Fruit fly (Drosophila melanogaster) whole organism, embryonic: ENCODE results near the gene Gyc89Da.

Experiments used
- Atf-2 ChIP-seq: fragments of 200-800 bp; sonication (Bioruptor generic); optimal IDR thresholded peaks from 2 replicates; lab custom pipeline; 2016; ENCODE audit warnings: missing biosample characterization, missing genetic modification characterization
- Bdp1 ChIP-seq: fragments of 200-800 bp; sonication (Bioruptor generic); optimal IDR thresholded peaks from 3 replicates; lab custom pipeline; 2016; ENCODE audit warnings: missing biosample characterization, missing genetic modification characterization
- CG10209 ChIP-seq: fragments of 200-800 bp; sonication (Bioruptor generic); optimal IDR thresholded peaks from 3 replicates; lab custom pipeline; 2017; ENCODE audit warnings: missing biosample characterization, mild to moderate bottlenecking, missing genetic modification characterization, missing genetic modification reagents
- CG10274 ChIP-seq: fragments of 200-800 bp; sonication (Bioruptor generic); optimal IDR thresholded peaks from 3 replicates; lab custom pipeline; 2017; ENCODE audit warnings: missing biosample characterization, mild to moderate bottlenecking, missing genetic modification characterization
- CG12391 ChIP-seq: fragments of 200-800 bp; sonication (Bioruptor generic); optimal IDR thresholded peaks from 3 replicates; lab custom pipeline; 2018; ENCODE audit warnings: missing biosample characterization, mild to moderate bottlenecking, missing genetic modification characterization, moderate library complexity
- CG13123 ChIP-seq: fragments of 200-800 bp; sonication (Bioruptor generic); optimal IDR thresholded peaks from 2 replicates; lab custom pipeline; 2016; ENCODE audit warnings: missing biosample characterization, missing genetic modification characterization
- CG14667 ChIP-seq: fragments of 200-800 bp; sonication (Bioruptor generic); IDR thresholded peaks from 2 replicates; pipeline ENCODE4 v1.3.6; 2022; ENCODE audit warnings: missing biosample characterization, missing genetic modification characterization
- CG15269 ChIP-seq: fragments of 200-800 bp; sonication (Bioruptor generic); optimal IDR thresholded peaks from 2 replicates; lab custom pipeline; 2018; ENCODE audit warnings: missing biosample characterization, mild to moderate bottlenecking, missing genetic modification characterization, moderate library complexity
- CG1603 ChIP-seq: fragments of 200-800 bp; sonication (Bioruptor generic); optimal IDR thresholded peaks from 2 replicates; lab custom pipeline; 2019; ENCODE audit warnings: missing biosample characterization, mild to moderate bottlenecking, missing genetic modification characterization, moderate library complexity
- CG16863 ChIP-seq: fragments of 200-800 bp; sonication (Bioruptor generic); optimal IDR thresholded peaks from 3 replicates; lab custom pipeline; 2016; ENCODE audit warnings: missing biosample characterization, missing genetic modification characterization
- CG17829 ChIP-seq: fragments of 200-800 bp; optimal IDR thresholded peaks from 2 replicates; lab custom pipeline; 2019; ENCODE audit warnings: missing biosample characterization, mild to moderate bottlenecking, missing genetic modification characterization, moderate library complexity
- CG31224 ChIP-seq: fragments of 200-800 bp; sonication (Bioruptor generic); IDR thresholded peaks from 2 replicates; pipeline ENCODE4 v1.3.6; 2022; ENCODE audit warnings: missing biosample characterization, missing genetic modification characterization
- CG32772 ChIP-seq: fragments of 200-800 bp; sonication (Bioruptor generic); IDR thresholded peaks from 2 replicates; pipeline ENCODE4 v1.3.6; 2022; ENCODE audit warnings: missing biosample characterization, missing genetic modification characterization
- CG5180 ChIP-seq: fragments of 200-800 bp; sonication (Bioruptor generic); optimal IDR thresholded peaks from 3 replicates; lab custom pipeline; 2017; ENCODE audit warnings: missing biosample characterization, missing genetic modification characterization, mild to moderate bottlenecking, moderate library complexity, missing genetic modification reagents
- CG7357 ChIP-seq: fragments of 200-800 bp; sonication (Bioruptor generic); IDR thresholded peaks from 3 replicates; pipeline ENCODE4 v1.3.6; 2022; ENCODE audit warnings: missing biosample characterization, missing genetic modification characterization
- CG7987 ChIP-seq: fragments of 200-800 bp; sonication (Bioruptor generic); optimal IDR thresholded peaks from 2 replicates; lab custom pipeline; 2018; ENCODE audit warnings: missing biosample characterization, mild to moderate bottlenecking, missing genetic modification characterization, moderate library complexity
- CG9932 ChIP-seq: fragments of 200-800 bp; sonication (Bioruptor generic); IDR thresholded peaks from 2 replicates; pipeline ENCODE4 v1.3.6; 2022; ENCODE audit warnings: missing biosample characterization, missing genetic modification characterization
- CoRest ChIP-seq: fragments of 200-800 bp; sonication (Bioruptor generic); optimal IDR thresholded peaks from 3 replicates; lab custom pipeline; 2018; ENCODE audit warnings: missing biosample characterization, mild to moderate bottlenecking, missing genetic modification characterization, moderate library complexity
- D19A ChIP-seq: fragments of 200-800 bp; optimal IDR thresholded peaks from 3 replicates; lab custom pipeline; 2019; ENCODE audit warnings: missing biosample characterization, mild to moderate bottlenecking, missing genetic modification characterization, moderate library complexity
- Eip74EF ChIP-seq, 2 experiments: fragments of 200-800 bp in 1 of 2; fragments of >200 bp in 1 of 2; sonication (Bioruptor generic) in 1 of 2; optimal IDR thresholded peaks; 2 replicates each; lab custom pipeline; 2017 to 2019; ENCODE audit warnings: missing biosample characterization in 2 of 2, missing genetic modification characterization in 2 of 2, mild to moderate bottlenecking in 1 of 2, moderate library complexity in 1 of 2
- HHEX ChIP-seq: fragments of 200-800 bp; sonication (Bioruptor generic); optimal IDR thresholded peaks from 3 replicates; lab custom pipeline; 2017; ENCODE audit warnings: missing biosample characterization, mild to moderate bottlenecking, missing genetic modification characterization, missing genetic modification reagents
- Hand ChIP-seq: fragments of 200-800 bp; sonication (Bioruptor generic); optimal IDR thresholded peaks from 2 replicates; lab custom pipeline; 2017; ENCODE audit warnings: mild to moderate bottlenecking, missing biosample characterization, missing genetic modification reagents, missing genetic modification characterization
- Hmx ChIP-seq: fragments of 200-800 bp; sonication (Bioruptor generic); optimal IDR thresholded peaks from 2 replicates; lab custom pipeline; 2016; ENCODE audit warnings: missing biosample characterization, missing genetic modification characterization
- Hr39 ChIP-seq: fragments of >200 bp; optimal IDR thresholded peaks from 2 replicates; lab custom pipeline; 2017
- Hr51 ChIP-seq, 2 experiments: fragments of 200-800 bp; sonication (Bioruptor generic); optimal IDR thresholded peaks; 2 replicates in 1 of 2; 3 replicates in 1 of 2; lab custom pipeline; 2016 to 2018; ENCODE audit warnings: missing biosample characterization in 2 of 2, missing genetic modification characterization in 2 of 2, mild to moderate bottlenecking in 1 of 2, moderate library complexity in 1 of 2
- Lim3 ChIP-seq: fragments of 200-800 bp; sonication (Bioruptor generic); IDR thresholded peaks from 2 replicates; pipeline ENCODE4 v1.3.6; 2022; ENCODE audit warnings: missing biosample characterization, missing genetic modification characterization
- NC2β ChIP-seq: fragments of 200-800 bp; sonication (Bioruptor generic); optimal IDR thresholded peaks from 2 replicates; lab custom pipeline; 2016; ENCODE audit warnings: missing biosample characterization, missing genetic modification characterization
- Nf-YA ChIP-seq: fragments of 200-800 bp; sonication (Bioruptor generic); IDR thresholded peaks from 2 replicates; pipeline ENCODE4 v1.3.6; 2022; ENCODE audit warnings: missing biosample characterization, missing genetic modification characterization
- Opbp ChIP-seq: fragments of 200-800 bp; sonication (Bioruptor generic); IDR thresholded peaks from 3 replicates; pipeline ENCODE4 v1.3.6; 2022; ENCODE audit warnings: missing biosample characterization, missing genetic modification characterization; ENCODE audit not compliant: partially characterized antibody
- Poxn ChIP-seq: fragments of 200-800 bp; sonication (Bioruptor generic); IDR thresholded peaks from 2 replicates; pipeline ENCODE4 v1.3.6; 2022; ENCODE audit warnings: missing biosample characterization, missing genetic modification characterization
- Six4 ChIP-seq: fragments of 200-800 bp; sonication (Bioruptor generic); optimal IDR thresholded peaks from 2 replicates; lab custom pipeline; 2016; ENCODE audit warnings: missing biosample characterization, missing genetic modification characterization
- Taf1 ChIP-seq: fragments of 200-800 bp; sonication (Bioruptor generic); IDR thresholded peaks from 2 replicates; pipeline ENCODE4 v1.3.6; 2022; ENCODE audit warnings: missing biosample characterization, missing genetic modification characterization
- Xbp1 ChIP-seq: fragments of 200-800 bp; sonication (Bioruptor generic); optimal IDR thresholded peaks from 3 replicates; lab custom pipeline; 2016; ENCODE audit warnings: missing biosample characterization, mild to moderate bottlenecking, missing genetic modification characterization
- chn ChIP-seq: fragments of 200-800 bp; sonication (Bioruptor generic); optimal IDR thresholded peaks from 2 replicates; lab custom pipeline; 2016; ENCODE audit warnings: missing biosample characterization, missing genetic modification characterization
- dysf ChIP-seq: fragments of 200-800 bp; sonication (Bioruptor generic); IDR thresholded peaks from 3 replicates; pipeline ENCODE4 v1.3.6; 2022; ENCODE audit warnings: missing biosample characterization, missing genetic modification characterization
- en ChIP-seq: fragments of 200-800 bp; sonication (Bioruptor generic); optimal IDR thresholded peaks from 2 replicates; lab custom pipeline; 2016; ENCODE audit warnings: missing biosample characterization, missing genetic modification characterization
- fd64A ChIP-seq: fragments of 200-800 bp; sonication (Bioruptor generic); optimal IDR thresholded peaks from 3 replicates; lab custom pipeline; 2018; ENCODE audit warnings: missing biosample characterization, mild to moderate bottlenecking, missing genetic modification characterization
- gro ChIP-seq: fragments of 200-800 bp; sonication (Bioruptor generic); optimal IDR thresholded peaks from 2 replicates; lab custom pipeline; 2016; ENCODE audit warnings: missing biosample characterization, missing genetic modification characterization
- hkb ChIP-seq, 2 experiments: fragments of 200-800 bp in 1 of 2; fragments of >200 bp in 1 of 2; sonication (Bioruptor generic) in 1 of 2; IDR thresholded peaks in 1 of 2; optimal IDR thresholded peaks in 1 of 2; 2 replicates each; pipeline versions ENCODE4 v1.3.6 to Lab custom; 2017 to 2022; ENCODE audit warnings: missing biosample characterization in 1 of 2, missing genetic modification characterization in 1 of 2
- insv ChIP-seq, 2 experiments: fragments of 200-800 bp; sonication (Bioruptor generic); optimal IDR thresholded peaks; 3 replicates each; lab custom pipeline; 2016 to 2018; ENCODE audit warnings: missing biosample characterization in 2 of 2, missing genetic modification characterization in 2 of 2
- ken ChIP-seq: fragments of 200-800 bp; sonication (Bioruptor generic); IDR thresholded peaks from 3 replicates; pipeline ENCODE4 v1.3.6; 2022; ENCODE audit warnings: missing biosample characterization, missing genetic modification characterization
- mam ChIP-seq: fragments of 200-800 bp; sonication (Bioruptor generic); optimal IDR thresholded peaks from 3 replicates; lab custom pipeline; 2016; ENCODE audit warnings: missing biosample characterization, missing genetic modification characterization
- phol ChIP-seq: fragments of 200-800 bp; sonication (Bioruptor generic); optimal IDR thresholded peaks from 3 replicates; lab custom pipeline; 2018; ENCODE audit warnings: missing biosample characterization, mild to moderate bottlenecking, missing genetic modification characterization, moderate library complexity
- pnt ChIP-seq: fragments of 200-800 bp; sonication (Bioruptor generic); optimal IDR thresholded peaks from 3 replicates; lab custom pipeline; 2016; ENCODE audit warnings: missing biosample characterization, missing genetic modification characterization
- repo ChIP-seq: fragments of 200-800 bp; sonication (Bioruptor generic); optimal IDR thresholded peaks from 2 replicates; lab custom pipeline; 2016; ENCODE audit warnings: missing biosample characterization, missing genetic modification characterization
- sima ChIP-seq: fragments of 200-800 bp; sonication (Bioruptor generic); optimal IDR thresholded peaks from 2 replicates; lab custom pipeline; 2016; ENCODE audit warnings: missing biosample characterization, missing genetic modification characterization
- slou ChIP-seq: fragments of 200-800 bp; sonication (Bioruptor generic); optimal IDR thresholded peaks from 3 replicates; lab custom pipeline; 2016; ENCODE audit warnings: missing biosample characterization, missing genetic modification characterization
- sna ChIP-seq: fragments of 200-800 bp; sonication (Bioruptor generic); IDR thresholded peaks from 2 replicates; pipeline ENCODE4 v1.3.6; 2022; ENCODE audit warnings: missing biosample characterization, missing genetic modification characterization; ENCODE audit not compliant: partially characterized antibody
- sob ChIP-seq: fragments of 200-800 bp; sonication (Bioruptor generic); IDR thresholded peaks from 2 replicates; pipeline ENCODE4 v1.3.6; 2022; ENCODE audit warnings: missing biosample characterization, missing genetic modification characterization
- tgo ChIP-seq: fragments of 200-800 bp; sonication (Bioruptor generic); IDR thresholded peaks from 3 replicates; pipeline ENCODE4 v1.3.6; 2022; ENCODE audit warnings: missing biosample characterization, missing genetic modification characterization
- tup ChIP-seq: fragments of 200-800 bp; sonication (Bioruptor generic); optimal IDR thresholded peaks from 2 replicates; lab custom pipeline; 2016; ENCODE audit warnings: missing biosample characterization, mild to moderate bottlenecking, missing genetic modification characterization, moderate library complexity

Gyc89Da gene

dm6 chr3R:16510128-16510527 is 37.7 kb downstream of the Gyc89Da start (continued):
- TF ChIP-seq dysf (GFP tag; lab: Robert Waterston, UW): no peak
- TF ChIP-seq CG7987 (GFP tag; lab: Kevin White, UChicago): no peak
- peak in 1 of 2 experiments; percentile 13 for TF ChIP-seq Eip74EF (GFP tag; optimal IDR thresholded peaks at IDR 0.05; lab: Kevin White, UChicago)
- 0 out of 3 replicates have a peak, but pooled peaks have one; percentile 19 for TF ChIP-seq tgo (GFP tag; lab: Robert Waterston, UW)
- peak; percentile 1 for TF ChIP-seq Hand (GFP tag; lab: Kevin White, UChicago)
- TF ChIP-seq Nf-YA: no peak
- no peak for TF ChIP-seq sob (GFP tag; lab: Robert Waterston, UW)
- peak; percentile 28; the same call in 1 of the 2 replicates for TF ChIP-seq CG9932 (GFP tag; lab: Robert Waterston, UW)
- TF ChIP-seq phol (tag; lab: Kevin White, UChicago): peak; percentile 59
- no peak for TF ChIP-seq hkb (optimal IDR thresholded peaks at IDR 0.05; lab: Kevin White, UChicago)
- no peak for TF ChIP-seq hkb (GFP tag; IDR thresholded peaks at IDR 0.05; lab: Robert Waterston, UW)
- TF ChIP-seq CG31224: no peak
- no peak for TF ChIP-seq CG5180 (GFP tag; lab: Kevin White, UChicago)
- TF ChIP-seq pnt (GFP tag; lab: Kevin White, UChicago): no peak
- TF ChIP-seq CoRest (tag; lab: Kevin White, UChicago): peak; percentile 35
- TF ChIP-seq CG17829 (tag; lab: Kevin White, UChicago): peak; percentile 44
- no peak for TF ChIP-seq CG1603 (tag; lab: Kevin White, UChicago)
- TF ChIP-seq Opbp (GFP tag; lab: Robert Waterston, UW): no peak
- no peak for TF ChIP-seq Bdp1 (GFP tag; lab: Kevin White, UChicago)
- no peak for TF ChIP-seq Hmx
- no peak for TF ChIP-seq Six4 (GFP tag; lab: Kevin White, UChicago)
- no peak for TF ChIP-seq en (GFP tag; lab: Kevin White, UChicago)
- no peak for TF ChIP-seq CG16863 (GFP tag; lab: Kevin White, UChicago)
- TF ChIP-seq ken (GFP tag; lab: Robert Waterston, UW): no peak; the same call in 2 of the 3 replicates
- no peak for TF ChIP-seq CG10209 (GFP tag; lab: Kevin White, UChicago)
- TF ChIP-seq CG7357 (GFP tag; lab: Robert Waterston, UW): no peak
- TF ChIP-seq Hr39: no peak
- TF ChIP-seq mam (GFP tag; lab: Kevin White, UChicago): no peak
- no peak for TF ChIP-seq Poxn (GFP tag; lab: Robert Waterston, UW)
- TF ChIP-seq NC2β (GFP tag; lab: Kevin White, UChicago): no peak
- no peak for TF ChIP-seq CG13123 (GFP tag; lab: Kevin White, UChicago)
- TF ChIP-seq Taf1 (GFP tag; lab: Robert Waterston, UW): no peak
- peak; percentile 23 for TF ChIP-seq HHEX (GFP tag; lab: Kevin White, UChicago)
- TF ChIP-seq CG15269 (tag; lab: Kevin White, UChicago): peak; percentile 30
- TF ChIP-seq CG12391 (tag; lab: Kevin White, UChicago): peak; percentile 56
- no peak for TF ChIP-seq tup
- TF ChIP-seq Xbp1 (GFP tag; lab: Kevin White, UChicago): peak; percentile 3
- TF ChIP-seq sima (GFP tag; lab: Kevin White, UChicago): no peak
- TF ChIP-seq repo (GFP tag; lab: Kevin White, UChicago): no peak
- TF ChIP-seq D19A (tag; lab: Kevin White, UChicago): peak; percentile 54
- no peak for TF ChIP-seq gro
- TF ChIP-seq Lim3: no peak
- TF ChIP-seq slou (GFP tag; lab: Kevin White, UChicago): no peak
- TF ChIP-seq CG10274: no peak
- no peak for TF ChIP-seq insv (GFP tag; optimal IDR thresholded peaks at IDR 0.05; lab: Kevin White, UChicago)
- no peak for TF ChIP-seq sna (GFP tag; lab: Robert Waterston, UW)
- no peak for TF ChIP-seq chn (GFP tag; lab: Kevin White, UChicago)
- TF ChIP-seq Hr51 (GFP tag; optimal IDR thresholded peaks at IDR 0.05; lab: Kevin White, UChicago): peak in 1 of 2 experiments; percentile 60
- TF ChIP-seq CG32772: no peak
- no peak for TF ChIP-seq fd64A
- TF ChIP-seq Atf-2: no peak
- no peak for TF ChIP-seq CG14667 (GFP tag; lab: Robert Waterston, UW)
